Worm (Caenorhabditis elegans) whole organism, L4 larva: ENCODE results near the gene cpr-1.
A peak's percentile ranks its signal among the peaks of the same experiment; 100 is the strongest.

Experiments used
- D1046.2 ChIP-seq: fragments of 200-800 bp; sonication (Bioruptor generic); IDR thresholded peaks from 2 replicates; pipeline ENCODE4 v1.3.6; 2022; ENCODE audit warnings: missing genetic modification characterization, missing compliant biosample characterization
- F37D6.2 ChIP-seq: sonication (generic microtip); optimal IDR thresholded peaks from 2 replicates; lab custom pipeline; 2016; ENCODE audit warnings: mild to moderate bottlenecking, missing genetic modification characterization, missing compliant biosample characterization
- F44E2.7 ChIP-seq: fragments of 200-800 bp; sonication (Bioruptor generic); IDR thresholded peaks from 2 replicates; pipeline ENCODE4 v2.1.2; 2022; ENCODE audit warnings: missing genetic modification characterization, missing compliant biosample characterization
- T20F7.1 ChIP-seq: fragments of 200-800 bp; sonication (Bioruptor generic); optimal IDR thresholded peaks from 2 replicates; lab custom pipeline; 2018; ENCODE audit warnings: mild to moderate bottlenecking, missing genetic modification characterization, missing compliant biosample characterization
- ZK337.2 ChIP-seq: fragments of 200-800 bp; sonication (Bioruptor generic); IDR thresholded peaks from 2 replicates; pipeline ENCODE4 v1.3.6; 2022; ENCODE audit warnings: missing genetic modification reagents, missing genetic modification characterization, missing compliant biosample characterization
- ZK546.5 ChIP-seq, 2 experiments: sonication (generic microtip); optimal IDR thresholded peaks; 2 replicates each; lab custom pipeline; 2017; ENCODE audit warnings: missing biosample characterization in 2 of 2, missing genetic modification characterization in 2 of 2
- attf-4 ChIP-seq: sonication (generic microtip); optimal IDR thresholded peaks from 3 replicates; lab custom pipeline; 2017; ENCODE audit warnings: missing biosample characterization, missing genetic modification characterization
- ceh-32 ChIP-seq: sonication (generic microtip); optimal IDR thresholded peaks from 2 replicates; lab custom pipeline; 2016; ENCODE audit warnings: mild to moderate bottlenecking, missing genetic modification characterization, missing compliant biosample characterization; ENCODE audit not compliant: poor library complexity
- ctbp-1 ChIP-seq: fragments of 200-800 bp; sonication (Bioruptor generic); IDR thresholded peaks from 2 replicates; pipeline ENCODE4 v1.3.6; 2022; ENCODE audit warnings: missing genetic modification reagents, missing genetic modification characterization, missing compliant biosample characterization
- daf-16 ChIP-seq, 3 experiments: sonication (generic microtip); optimal IDR thresholded peaks; 2 replicates each; lab custom pipeline; 2016 to 2017; ENCODE audit warnings: missing genetic modification characterization in 3 of 3, missing genetic modification reagents in 3 of 3, mild to moderate bottlenecking in 2 of 3, missing compliant biosample characterization in 2 of 3, missing biosample characterization in 1 of 3, moderate library complexity in 1 of 3
- daf-19 ChIP-seq: fragments of 200-800 bp; sonication (Bioruptor generic); conservative IDR thresholded peaks from 2 replicates; pipeline ENCODE4 v1.3.6; 2022; ENCODE audit warnings: missing genetic modification characterization, missing compliant biosample characterization
- daf-8 ChIP-seq: fragments of 200-800 bp; sonication (Bioruptor generic); IDR thresholded peaks from 2 replicates; pipeline ENCODE4 v1.3.6; 2022; ENCODE audit warnings: missing genetic modification characterization, missing compliant biosample characterization
- dmd-6 ChIP-seq: fragments of 200-800 bp; sonication (Bioruptor generic); IDR thresholded peaks from 2 replicates; pipeline ENCODE4 v1.3.6; 2022; ENCODE audit warnings: missing genetic modification reagents, missing genetic modification characterization, missing compliant biosample characterization
- dpl-1 ChIP-seq: fragments of 150-350 bp; optimal IDR thresholded peaks from 2 replicates; lab custom pipeline; 2014; ENCODE audit warnings: missing biosample characterization, missing genetic modification reagents, missing genetic modification characterization
- dve-1 ChIP-seq: sonication (generic microtip); optimal IDR thresholded peaks from 2 replicates; lab custom pipeline; 2017; ENCODE audit warnings: antibody characterized with exemption, mild to moderate bottlenecking, missing genetic modification characterization, missing compliant biosample characterization; ENCODE audit not compliant: insufficient read depth
- egl-27 ChIP-seq: sonication (generic microtip); optimal IDR thresholded peaks from 3 replicates; lab custom pipeline; 2017; ENCODE audit warnings: missing biosample characterization, missing genetic modification reagents, missing genetic modification characterization
- fkh-10 ChIP-seq: fragments of 150-350 bp; optimal IDR thresholded peaks from 2 replicates; lab custom pipeline; 2014; ENCODE audit warnings: missing biosample characterization, missing genetic modification reagents, missing genetic modification characterization
- fos-1 ChIP-seq: fragments of 150-350 bp; optimal IDR thresholded peaks from 2 replicates; lab custom pipeline; 2014; ENCODE audit warnings: missing biosample characterization, missing genetic modification characterization
- hif-1 ChIP-seq, 2 experiments: sonication (generic microtip); optimal IDR thresholded peaks; 2 replicates each; lab custom pipeline; 2016 to 2017; ENCODE audit warnings: missing compliant biosample characterization in 2 of 2, missing genetic modification characterization in 2 of 2, missing genetic modification reagents in 2 of 2, missing genotype in 2 of 2, mild to moderate bottlenecking in 1 of 2
- hlh-11 ChIP-seq: fragments of 200-800 bp; sonication (Bioruptor generic); optimal IDR thresholded peaks from 2 replicates; lab custom pipeline; 2018; ENCODE audit warnings: mild to moderate bottlenecking, missing genetic modification characterization, missing compliant biosample characterization
- hlh-30 ChIP-seq: sonication (generic microtip); optimal IDR thresholded peaks from 2 replicates; lab custom pipeline; 2017; ENCODE audit warnings: antibody characterized with exemption, mild to moderate bottlenecking, missing genetic modification characterization, missing compliant biosample characterization; ENCODE audit not compliant: insufficient read depth
- hmg-1.1 ChIP-seq: fragments of 200-800 bp; sonication (Bioruptor generic); IDR thresholded peaks from 2 replicates; pipeline ENCODE4 v1.3.6; 2022; ENCODE audit warnings: missing genetic modification reagents, missing genetic modification characterization, missing compliant biosample characterization
- lin-13 ChIP-seq: fragments of 150-350 bp; optimal IDR thresholded peaks from 2 replicates; lab custom pipeline; 2014; ENCODE audit warnings: missing biosample characterization, missing genetic modification reagents, missing genetic modification characterization
- lin-29 ChIP-seq: fragments of 200-800 bp; sonication (Bioruptor generic); IDR thresholded peaks from 2 replicates; pipeline ENCODE4 v1.3.6; 2022; ENCODE audit warnings: missing genetic modification reagents, missing genetic modification characterization, missing compliant biosample characterization
- lin-38 ChIP-seq: fragments of 200-800 bp; sonication (Bioruptor generic); IDR thresholded peaks from 2 replicates; pipeline ENCODE4 v1.3.6; 2022; ENCODE audit warnings: missing genetic modification reagents, missing genetic modification characterization, missing compliant biosample characterization
- lsy-2 ChIP-seq, 2 experiments: fragments of 150-350 bp in 1 of 2; sonication (generic microtip) in 1 of 2; optimal IDR thresholded peaks; 2 replicates each; lab custom pipeline; 2014 to 2017; ENCODE audit warnings: missing biosample characterization in 2 of 2, missing genetic modification characterization in 2 of 2
- mep-1 ChIP-seq: fragments of 150-350 bp; sonication (generic microtip); optimal IDR thresholded peaks from 3 replicates; lab custom pipeline; 2014; ENCODE audit warnings: missing biosample characterization, missing genetic modification characterization
- mes-2 ChIP-seq: sonication (generic microtip); optimal IDR thresholded peaks from 2 replicates; lab custom pipeline; 2016; ENCODE audit warnings: missing genotype, mild to moderate bottlenecking, missing genetic modification characterization, missing compliant biosample characterization; ENCODE audit not compliant: poor library complexity, severe bottlenecking
- mxl-3 ChIP-seq: fragments of 200-800 bp; sonication (Bioruptor generic); optimal IDR thresholded peaks from 2 replicates; lab custom pipeline; 2018; ENCODE audit warnings: mild to moderate bottlenecking, missing genetic modification characterization, missing compliant biosample characterization
- nhr-10 ChIP-seq: fragments of 150-350 bp; optimal IDR thresholded peaks from 2 replicates; lab custom pipeline; 2014; ENCODE audit warnings: missing biosample characterization, missing genetic modification characterization
- nhr-102 ChIP-seq: sonication (generic microtip); optimal IDR thresholded peaks from 2 replicates; lab custom pipeline; 2016; ENCODE audit warnings: mild to moderate bottlenecking, missing genetic modification characterization, moderate library complexity, missing compliant biosample characterization
- nhr-28 ChIP-seq: fragments of 150-350 bp; optimal IDR thresholded peaks from 2 replicates; lab custom pipeline; 2014; ENCODE audit warnings: missing biosample characterization, missing genetic modification characterization
- nhr-6 ChIP-seq: fragments of 150-350 bp; optimal IDR thresholded peaks from 2 replicates; lab custom pipeline; 2014; ENCODE audit warnings: missing biosample characterization, missing genetic modification characterization
- pha-4 ChIP-seq, 2 experiments: fragments of 150-350 bp in 1 of 2; fragments of 200-800 bp in 1 of 2; sonication (Bioruptor generic) in 1 of 2; IDR thresholded peaks in 1 of 2; optimal IDR thresholded peaks in 1 of 2; 2 replicates each; pipeline versions ENCODE4 v1.3.6 to Lab custom; 2014 to 2022; ENCODE audit warnings: missing genetic modification characterization in 2 of 2, missing genetic modification reagents in 2 of 2, missing biosample characterization in 1 of 2, missing compliant biosample characterization in 1 of 2
- php-3 ChIP-seq: fragments of 200-800 bp; sonication (Bioruptor generic); IDR thresholded peaks from 2 replicates; pipeline ENCODE4 v1.3.6; 2022; ENCODE audit warnings: missing genetic modification reagents, missing genetic modification characterization, missing compliant biosample characterization
- rbr-2 ChIP-seq: sonication (generic microtip); optimal IDR thresholded peaks from 2 replicates; lab custom pipeline; 2016; ENCODE audit warnings: missing genotype, missing genetic modification characterization, missing compliant biosample characterization
- tag-97 ChIP-seq: fragments of 200-800 bp; sonication (Bioruptor generic); IDR thresholded peaks from 2 replicates; pipeline ENCODE4 v1.3.6; 2022; ENCODE audit warnings: missing genetic modification characterization, missing compliant biosample characterization
- unc-130 ChIP-seq: sonication (generic microtip); optimal IDR thresholded peaks from 2 replicates; lab custom pipeline; 2016; ENCODE audit warnings: missing genetic modification reagents, missing genetic modification characterization, missing compliant biosample characterization
- unc-62 ChIP-seq, 3 experiments: fragments of 150-350 bp in 1 of 3; sonication (generic microtip); optimal IDR thresholded peaks in 2 of 3; peaks in 1 of 3; 1 replicate in 1 of 3; 2 replicates in 2 of 3; lab custom pipeline; 2014 to 2017; ENCODE audit warnings: missing biosample characterization in 3 of 3, missing genetic modification characterization in 3 of 3, missing genetic modification reagents in 3 of 3, missing genotype in 1 of 3
- zfp-3 ChIP-seq: fragments of 200-800 bp; sonication (Bioruptor generic); conservative IDR thresholded peaks from 2 replicates; pipeline ENCODE4 v1.3.6; 2022; ENCODE audit warnings: missing genetic modification reagents, missing genetic modification characterization, missing compliant biosample characterization

cpr-1 gene

DNA sequence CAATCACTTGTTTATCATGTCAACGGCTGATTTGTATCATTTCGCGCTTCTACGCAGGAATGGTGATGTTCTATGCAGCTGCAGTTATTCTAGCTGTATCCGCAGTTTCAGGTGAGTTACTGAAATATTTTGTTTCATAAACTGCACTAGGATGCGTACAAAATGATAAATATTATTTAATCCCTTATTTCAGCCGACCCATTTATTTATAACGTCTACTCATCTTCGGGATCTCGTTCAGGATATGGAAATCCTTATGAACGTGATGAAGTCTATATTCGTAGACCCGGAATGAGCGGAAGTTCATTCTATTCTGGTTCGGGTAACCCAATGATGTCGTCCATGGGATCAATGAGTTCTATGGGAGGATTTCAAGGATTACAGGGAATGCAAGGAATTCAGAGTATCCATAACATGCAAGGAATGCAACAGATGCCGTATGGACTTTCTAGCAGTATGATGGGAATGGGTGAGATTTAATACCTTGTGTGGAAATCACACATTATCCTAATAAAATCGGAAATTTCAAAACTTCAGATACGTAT lies 46.2 kb upstream of the cpr-1 start, which contains the start of gene F58H1.2:
TSS of gene F58H1.2 (plus strand) at position 51 of the 545 bp plus-strand sequence.
- TF ChIP-seq nhr-10 (tag; lab: Kevin White, UChicago) (no peak), unc-62 (GFP tag; optimal IDR thresholded peaks at IDR 0.05 in 1 of 2; lab: Kevin White, UChicago) (peak in 1 of 2 experiments; percentile 93), unc-62 (tag; optimal IDR thresholded peaks at IDR 0.05; lab: Kevin White, UChicago) (no peak)

DNA sequence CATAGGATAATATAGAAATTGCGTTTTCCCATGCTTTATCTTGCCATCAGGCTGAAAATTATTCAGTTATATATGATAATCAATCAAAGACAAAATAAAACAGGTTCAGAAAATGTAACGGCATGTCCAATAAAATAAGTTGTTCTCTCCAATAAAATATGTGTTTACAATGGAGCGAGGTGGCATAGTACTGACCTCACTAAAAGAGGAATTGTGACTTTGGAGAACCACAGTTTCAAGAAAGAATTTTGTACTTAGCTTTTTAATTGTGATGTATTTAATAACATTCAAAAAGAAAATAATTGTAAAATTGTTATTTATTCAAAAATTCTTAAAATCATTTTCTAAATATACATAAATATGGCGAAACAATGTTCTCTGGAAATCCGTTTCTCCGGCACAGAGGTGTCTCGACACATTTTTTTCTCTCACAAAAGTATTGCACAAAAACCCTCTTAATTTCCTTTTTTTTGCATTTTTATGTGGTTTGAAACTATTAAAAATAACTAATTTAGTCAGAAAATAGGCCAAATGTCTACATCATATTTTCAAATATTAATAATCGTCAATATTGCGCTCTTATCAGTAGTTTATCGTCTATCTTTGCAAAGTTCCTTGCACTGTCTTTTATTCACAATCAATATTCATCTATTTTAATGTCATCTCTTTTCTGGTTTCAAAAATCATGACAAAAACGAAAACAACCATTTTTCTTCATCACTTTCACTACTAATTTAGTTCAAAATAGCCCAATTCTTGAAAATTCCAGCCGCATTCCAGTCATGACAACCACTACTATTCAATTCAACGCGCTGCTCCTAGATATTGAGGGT lies 41.9 kb upstream of the cpr-1 start, which contains the start of the genes aman-2 and F58H1.3:
TSS of gene aman-2 (minus strand) at position 51 of the 833 bp plus-strand sequence.
TSS of gene F58H1.3 (plus strand) at position 783 of the 833 bp plus-strand sequence.
- TF ChIP-seq ctbp-1 (GFP tag; lab: Robert Waterston, UW) (no peak), hlh-11 (tag; lab: Kevin White, UChicago) (no peak), hif-1 (tag; optimal IDR thresholded peaks at IDR 0.05; lab: Kevin White, UChicago) (peak in 1 of 2 experiments; percentile 77), php-3 (GFP tag; lab: Robert Waterston, UW) (no peak), fkh-10 (GFP tag; lab: Kevin White, UChicago) (peak; percentile 47), egl-27 (no peak), mep-1 (peak; percentile 74), tag-97 (GFP tag; lab: Robert Waterston, UW) (no peak), lin-38 (GFP tag; lab: Robert Waterston, UW) (peak; percentile 71), hmg-1.1 (GFP tag; lab: Robert Waterston, UW) (0 out of 2 replicates have a peak, but pooled peaks have one; percentile 21), lin-29 (GFP tag; lab: Robert Waterston, UW) (no peak), T20F7.1 (GFP tag; lab: Kevin White, UChicago) (peak; percentile 62), daf-8 (GFP tag; lab: Robert Waterston, UW) (no peak), dmd-6 (GFP tag; lab: Robert Waterston, UW) (no peak), dpl-1 (peak; percentile 27), mxl-3 (no peak), nhr-102 (no peak), rbr-2 (tag; lab: Kevin White, UChicago) (no peak), F37D6.2 (tag; lab: Kevin White, UChicago) (no peak), nhr-28 (tag; lab: Kevin White, UChicago) (peak; percentile 50), lsy-2 (tag; optimal IDR thresholded peaks at IDR 0.05; lab: Kevin White, UChicago) (peak in 1 of 2 experiments; percentile 68), mes-2 (tag; lab: Kevin White, UChicago) (peak; percentile 65), unc-130 (GFP tag; lab: Kevin White, UChicago) (peak; percentile 62), fos-1 (no peak), zfp-3 (no peak), D1046.2 (GFP tag; lab: Robert Waterston, UW) (no peak), dve-1 (tag; lab: Kevin White, UChicago) (peak; percentile 9), lin-13 (GFP tag; lab: Kevin White, UChicago) (no peak), F44E2.7 (no peak), daf-16 (GFP tag; optimal IDR thresholded peaks at IDR 0.05; lab: Kevin White, UChicago) (no peak), daf-16 (tag; optimal IDR thresholded peaks at IDR 0.05; lab: Kevin White, UChicago) (peak; percentile 41), hlh-30 (tag; lab: Kevin White, UChicago) (peak; percentile 20), nhr-6 (peak; percentile 19)

DNA sequence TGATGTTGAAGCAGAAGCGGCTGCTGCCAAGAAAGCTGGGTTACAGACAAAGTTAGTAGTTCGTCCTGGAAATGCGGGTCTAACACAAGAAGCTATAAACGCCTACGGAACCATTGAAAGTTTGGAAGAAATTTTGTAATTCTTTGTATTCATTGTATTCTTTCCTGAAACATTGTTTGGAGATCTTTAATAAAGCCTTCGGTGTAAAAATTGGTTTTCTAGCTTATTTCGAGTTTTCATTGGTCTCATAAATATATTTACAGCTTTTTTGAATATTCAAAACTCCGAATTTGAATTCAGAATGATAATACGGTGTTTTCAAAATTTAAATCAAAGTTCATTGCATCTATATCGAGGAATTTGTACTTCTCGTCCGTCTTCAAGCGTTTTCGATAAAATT lies 40.5 kb upstream of the cpr-1 start, which contains the start of gene F58H1.8:
TSS of gene F58H1.8 (plus strand) at position 301 of the 400 bp plus-strand sequence.
- TF ChIP-seq ZK546.5 (tag; optimal IDR thresholded peaks at IDR 0.05; lab: Kevin White, UChicago) (no peak), ceh-32 (tag; lab: Kevin White, UChicago) (no peak), attf-4 (tag; lab: Kevin White, UChicago) (no peak), ZK337.2 (no peak), T20F7.1 (GFP tag; lab: Kevin White, UChicago) (no peak), daf-16 (GFP tag; optimal IDR thresholded peaks at IDR 0.05; lab: Kevin White, UChicago) (no peak), daf-16 (tag; optimal IDR thresholded peaks at IDR 0.05; lab: Kevin White, UChicago) (no peak), nhr-28 (tag; lab: Kevin White, UChicago) (no peak), nhr-6 (no peak), daf-19 (no peak), D1046.2 (GFP tag; lab: Robert Waterston, UW) (no peak), mep-1 (no peak), pha-4 (GFP tag; IDR thresholded peaks at IDR 0.05; lab: Robert Waterston, UW) (no peak), pha-4 (tag; optimal IDR thresholded peaks at IDR 0.05; lab: Kevin White, UChicago) (no peak)
